Fruit fly (Drosophila melanogaster) S2 (cell line): Measurements from ENCODE around the gene pck.

Experiments
- CG8478 ChIP-seq: fragments of >200 bp; optimal IDR thresholded peaks from 2 replicates; lab custom pipeline; 2018
- CTCF ChIP-seq, 2 experiments: fragments of >200 bp; optimal IDR thresholded peaks; 2 replicates each; lab custom pipeline; 2018

DNA sequence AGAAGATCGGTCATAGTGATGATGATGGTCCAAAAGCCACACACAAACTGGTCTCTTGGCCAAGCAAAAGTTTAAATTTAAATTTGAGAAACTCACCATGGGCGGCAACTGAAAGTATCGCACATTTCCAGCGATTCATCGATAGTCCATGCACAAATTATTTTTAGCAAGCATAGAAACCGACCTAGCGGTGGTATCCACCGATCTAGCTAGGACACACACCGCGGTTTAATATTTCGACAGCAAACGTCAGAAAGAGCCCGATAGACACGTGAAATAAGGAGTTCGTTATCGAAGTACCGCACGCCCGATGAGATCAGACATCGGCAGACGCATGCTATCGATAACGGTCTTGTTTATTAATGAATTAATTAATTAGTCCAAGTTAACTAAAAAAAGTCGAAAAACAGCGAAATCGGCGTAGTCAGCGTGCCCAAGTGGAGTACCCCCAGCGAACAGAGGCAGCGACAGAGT, 42.3 kb downstream of the pck start, which contains the start of gene CG14795:
- TF ChIP-seq CTCF (optimal IDR thresholded peaks at IDR 0.05; lab: Kevin White, UChicago) = peak; percentile 67 to 70
- no peak for TF ChIP-seq CG8478 (lab: Kevin White, UChicago)
